Worm (Caenorhabditis elegans): ENCODE measurements around the gene lsm-4.

lsm-4 gene

DNA sequence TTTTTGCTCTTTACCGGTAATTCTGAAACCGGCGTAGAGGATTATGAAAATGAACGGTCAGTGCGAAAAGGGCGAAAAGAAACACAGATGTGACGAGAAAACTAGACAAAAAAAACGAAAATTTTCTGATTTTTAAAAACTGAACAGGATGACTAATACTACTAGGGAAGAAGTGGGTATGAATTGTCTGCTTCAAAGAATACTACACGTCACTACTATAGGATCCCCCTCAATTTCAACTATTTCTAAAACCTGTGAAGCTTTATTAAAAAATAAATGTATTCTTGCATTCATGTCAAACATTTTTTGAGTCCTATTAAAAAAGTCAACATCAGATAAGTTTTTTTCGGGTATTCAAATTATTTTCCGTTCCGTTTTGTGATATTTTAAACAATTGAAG lies 28.9 kb downstream of the lsm-4 start:
- no peak for TF ChIP-seq nhr-237 (tag; optimal IDR thresholded peaks at IDR 0.05)
- TF ChIP-seq eor-1 (tag; optimal IDR thresholded peaks at IDR 0.05), result no peak
- no peak for TF ChIP-seq elt-1 (tag; optimal IDR thresholded peaks at IDR 0.05)
- TF ChIP-seq nhr-25 (tag; optimal IDR thresholded peaks at IDR 0.05), result no peak
- TF ChIP-seq nhr-77 (tag; optimal IDR thresholded peaks at IDR 0.05), result no peak
- TF ChIP-seq nhr-23 (tag; optimal IDR thresholded peaks at IDR 0.05), result no peak
- TF ChIP-seq fos-1 (tag; optimal IDR thresholded peaks at IDR 0.05), result no peak
- TF ChIP-seq unc-39 (tag; optimal IDR thresholded peaks at IDR 0.05), result no peak
- TF ChIP-seq nhr-11 (tag; optimal IDR thresholded peaks at IDR 0.05), result no peak
- TF ChIP-seq fkh-2 (tag; optimal IDR thresholded peaks at IDR 0.05), result no peak
- no peak for TF ChIP-seq ceh-82 (tag; optimal IDR thresholded peaks at IDR 0.05)
- TF ChIP-seq unc-62 (GFP tag; optimal IDR thresholded peaks at IDR 0.05), result no peak
- no peak for TF ChIP-seq elt-3 (tag; optimal IDR thresholded peaks at IDR 0.05)
- TF ChIP-seq nhr-12 (tag; optimal IDR thresholded peaks at IDR 0.05), result no peak

DNA sequence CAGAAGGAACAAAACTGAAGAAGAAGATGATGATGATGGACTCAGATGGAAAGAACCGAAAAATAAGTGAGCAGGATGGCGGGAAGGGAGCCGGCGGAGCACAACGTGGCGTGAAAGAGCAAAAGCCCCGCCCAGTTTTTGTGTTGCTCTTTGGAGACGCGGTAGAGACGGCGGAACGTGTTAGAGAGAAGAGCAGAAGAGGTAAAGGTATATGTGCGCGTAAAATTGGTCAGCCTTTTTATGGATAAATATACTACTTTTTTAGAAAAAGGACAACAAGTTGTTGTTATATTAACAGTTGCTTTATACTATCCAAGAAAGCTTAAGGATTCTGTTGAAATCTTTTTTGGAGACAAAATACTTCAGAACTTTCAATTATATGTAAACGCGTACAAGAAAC lies 35.9 kb downstream of the lsm-4 start, which contains the start of gene E04F6.10:
E04F6.10 (minus strand) TSS at position 101 of the 400 bp plus-strand sequence.
- TF ChIP-seq lsy-12 (tag; optimal IDR thresholded peaks at IDR 0.05), result no peak
- no peak for TF ChIP-seq lin-39 (tag; optimal IDR thresholded peaks at IDR 0.05)
- no peak for TF ChIP-seq zag-1 (tag; optimal IDR thresholded peaks at IDR 0.05)
- TF ChIP-seq jun-1 (tag; optimal IDR thresholded peaks at IDR 0.05), result no peak
- no peak for TF ChIP-seq egl-27 (tag; optimal IDR thresholded peaks at IDR 0.05)
- TF ChIP-seq ztf-4 (tag; optimal IDR thresholded peaks at IDR 0.05), result no peak
- no peak for TF ChIP-seq sea-2 (GFP tag; optimal IDR thresholded peaks at IDR 0.05)
- TF ChIP-seq ama-1 (optimal IDR thresholded peaks at IDR 0.05), result no peak
- no peak for TF ChIP-seq nhr-76 (tag; optimal IDR thresholded peaks at IDR 0.05)
- TF ChIP-seq snpc-4 (tag; optimal IDR thresholded peaks at IDR 0.05), result no peak
- TF ChIP-seq nhr-23 (tag; optimal IDR thresholded peaks at IDR 0.05), result no peak
- no peak for TF ChIP-seq pha-4 (tag; optimal IDR thresholded peaks at IDR 0.05)

- no peak for TF ChIP-seq ceh-82 (tag; optimal IDR thresholded peaks at IDR 0.05)
- peak; percentile 1 for TF ChIP-seq lin-39 (tag; optimal IDR thresholded peaks at IDR 0.05)
Observed at ce11 chrII:7212059-7212458, 40.9 kb downstream of the lsm-4 start, which contains the start of gene E04F6.9. Gene E04F6.9, minus strand, starts transcription at chrII:7212159.

DNA sequence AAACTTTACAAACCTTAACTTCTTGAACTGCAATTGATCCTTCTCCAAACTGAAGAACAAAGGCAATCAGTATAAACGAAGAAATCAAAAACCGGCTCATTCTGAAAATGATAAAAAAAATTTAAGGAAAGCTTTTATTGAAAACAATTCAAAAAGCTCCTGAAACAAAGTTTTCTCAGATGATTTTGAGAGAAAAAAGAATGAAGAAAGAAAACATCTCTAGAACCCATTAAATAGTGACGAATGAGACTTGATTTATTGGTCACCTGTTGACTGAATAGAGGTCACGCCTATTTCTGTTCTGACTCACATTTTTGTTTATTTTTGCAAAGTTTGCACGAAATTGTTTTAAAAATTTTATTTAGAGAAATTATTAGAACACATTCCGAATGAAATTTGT lies 41.7 kb downstream of the lsm-4 start, which contains the start of gene E04F6.8:
E04F6.8 (minus strand) TSS at position 101 of the 400 bp plus-strand sequence.
- TF ChIP-seq ceh-9 (tag; optimal IDR thresholded peaks at IDR 0.05) (no peak), nhr-76 (tag; optimal IDR thresholded peaks at IDR 0.05) (no peak), egl-5 (tag; optimal IDR thresholded peaks at IDR 0.05) (peak; percentile 82), pha-4 (tag; optimal IDR thresholded peaks at IDR 0.05) (no peak)

DNA sequence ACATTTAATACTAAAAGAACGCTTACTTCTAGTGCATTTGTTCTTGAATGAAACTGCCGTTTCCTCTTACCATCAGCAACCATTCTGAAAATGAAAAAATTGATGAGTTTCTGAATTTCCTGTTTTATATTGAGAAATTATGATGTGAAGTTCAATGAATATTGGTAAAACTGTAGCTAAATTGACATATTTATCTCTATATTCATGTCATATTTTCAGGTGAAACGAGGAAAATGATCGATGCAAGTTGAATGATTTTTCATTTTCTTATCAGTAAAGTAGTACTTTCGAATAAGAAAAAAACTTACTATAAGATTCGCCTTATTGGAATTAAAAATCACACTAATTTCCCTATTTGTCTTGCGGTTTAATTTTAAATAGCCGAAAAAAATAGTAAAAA lies 42.8 kb downstream of the lsm-4 start, which contains the start of gene E04F6.15:
E04F6.15 (minus strand) TSS at position 101 of the 400 bp plus-strand sequence.
- TF ChIP-seq nhr-11 (tag; optimal IDR thresholded peaks at IDR 0.05) (no peak), aly-2 (tag; optimal IDR thresholded peaks at IDR 0.05) (no peak), hmg-11 (tag; optimal IDR thresholded peaks at IDR 0.05) (no peak), ztf-11 (tag; optimal IDR thresholded peaks at IDR 0.05) (no peak), fkh-2 (tag; optimal IDR thresholded peaks at IDR 0.05) (no peak), fos-1 (tag; optimal IDR thresholded peaks at IDR 0.05) (no peak)

- TF ChIP-seq elt-2 (tag; optimal IDR thresholded peaks at IDR 0.05), result peak; percentile 67
- TF ChIP-seq lsy-12 (tag; optimal IDR thresholded peaks at IDR 0.05), result no peak
Observed at ce11 chrII:7208184-7208583, 44.8 kb downstream of the lsm-4 start, which contains the start of gene dhs-7. Gene dhs-7, minus strand, starts transcription at chrII:7208460.

- TF ChIP-seq ztf-4 (tag; optimal IDR thresholded peaks at IDR 0.05) (no peak), lsy-12 (tag; optimal IDR thresholded peaks at IDR 0.05) (no peak)
Observed at ce11 chrII:7207649-7208048, 45.3 kb downstream of the lsm-4 start.
